Worm (Caenorhabditis elegans): ENCODE results near the gene nekl-3.

Gene nekl-3

DNA sequence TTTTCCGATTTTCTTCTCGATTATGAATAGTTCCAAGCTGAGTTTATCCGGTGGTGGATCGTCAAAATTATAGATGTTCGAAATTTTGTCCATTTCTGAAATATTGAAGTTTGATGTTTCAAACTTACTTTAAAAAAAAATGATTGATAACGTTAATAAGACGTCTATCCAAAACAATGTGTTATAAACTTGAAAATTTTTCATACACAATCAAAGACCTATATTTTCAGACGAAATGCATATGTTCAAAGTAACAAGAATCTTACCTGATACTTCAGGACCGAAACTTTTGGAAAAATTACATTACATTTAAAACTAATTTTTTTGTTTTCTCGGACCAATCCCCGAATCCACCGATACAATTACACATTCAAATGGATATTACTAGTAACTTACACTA, at the start of gene nekl-3:
nekl-3 (minus strand) TSS at position 101 of the 400 bp plus-strand sequence.
- no peak for TF ChIP-seq dao-5 (tag; optimal IDR thresholded peaks at IDR 0.05)
- no peak for TF ChIP-seq W03F9.2 (tag; optimal IDR thresholded peaks at IDR 0.05)
- no peak for TF ChIP-seq him-1 (tag; optimal IDR thresholded peaks at IDR 0.05)

DNA sequence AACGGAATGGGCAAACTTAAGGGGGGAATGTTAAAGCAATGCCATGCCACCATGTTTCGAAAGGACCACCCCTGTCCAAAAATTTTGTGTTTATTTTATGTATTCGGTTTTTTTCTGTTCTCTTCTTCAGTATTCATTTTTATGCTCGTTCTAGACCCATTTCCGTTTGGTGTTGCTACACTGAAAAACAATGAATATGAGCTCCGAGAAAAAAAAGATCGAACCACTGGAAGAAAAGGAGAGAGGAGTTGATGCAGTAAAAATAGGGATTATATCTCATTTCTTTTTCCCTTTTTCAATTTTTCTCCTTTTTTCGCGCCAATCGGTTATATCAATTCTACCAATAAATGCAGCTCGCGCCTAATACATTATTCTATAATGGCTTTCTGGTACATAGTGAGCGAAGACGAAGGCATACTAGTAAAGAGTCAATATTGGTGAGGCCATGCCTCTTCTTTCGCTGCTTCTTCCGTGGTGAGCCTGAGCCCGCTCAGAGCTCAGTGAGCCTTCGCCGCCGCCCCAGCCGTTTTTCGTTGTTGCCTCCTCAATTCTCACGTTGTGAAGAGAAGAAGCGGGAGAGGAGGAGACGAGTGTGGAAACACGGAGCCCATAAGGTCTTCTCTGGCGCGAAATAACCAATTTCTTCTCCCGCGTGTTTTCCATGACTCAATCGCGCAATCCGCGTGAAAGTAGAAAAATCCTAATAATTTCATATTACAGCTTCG, 48.9 kb upstream of the nekl-3 start:
- TF ChIP-seq W03F9.2 (tag; optimal IDR thresholded peaks at IDR 0.05) (no peak), him-1 (tag; optimal IDR thresholded peaks at IDR 0.05) (no peak), dao-5 (tag; optimal IDR thresholded peaks at IDR 0.05) (no peak)

DNA sequence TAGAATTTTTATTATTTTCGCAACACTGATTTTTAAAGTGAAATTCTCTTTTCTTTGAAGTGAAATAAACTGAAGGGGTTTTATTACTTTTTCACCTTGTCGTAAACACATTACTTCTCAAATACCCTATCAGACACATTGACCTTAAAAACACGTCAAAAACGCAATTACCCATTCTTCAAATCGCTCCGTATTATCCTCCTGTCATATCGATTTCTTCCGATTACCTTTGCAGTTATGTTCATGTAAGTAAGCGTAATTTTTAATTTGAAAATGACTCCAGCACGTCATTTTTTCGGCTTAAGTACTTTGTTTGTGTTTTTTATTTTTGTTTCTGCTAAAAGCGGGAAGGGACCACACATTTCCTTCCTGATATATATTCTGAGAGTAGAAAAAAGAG, 47.0 kb upstream of the nekl-3 start:
- TF ChIP-seq W03F9.2 (tag; optimal IDR thresholded peaks at IDR 0.05) (no peak), him-1 (tag; optimal IDR thresholded peaks at IDR 0.05) (no peak), dao-5 (tag; optimal IDR thresholded peaks at IDR 0.05) (no peak)

DNA sequence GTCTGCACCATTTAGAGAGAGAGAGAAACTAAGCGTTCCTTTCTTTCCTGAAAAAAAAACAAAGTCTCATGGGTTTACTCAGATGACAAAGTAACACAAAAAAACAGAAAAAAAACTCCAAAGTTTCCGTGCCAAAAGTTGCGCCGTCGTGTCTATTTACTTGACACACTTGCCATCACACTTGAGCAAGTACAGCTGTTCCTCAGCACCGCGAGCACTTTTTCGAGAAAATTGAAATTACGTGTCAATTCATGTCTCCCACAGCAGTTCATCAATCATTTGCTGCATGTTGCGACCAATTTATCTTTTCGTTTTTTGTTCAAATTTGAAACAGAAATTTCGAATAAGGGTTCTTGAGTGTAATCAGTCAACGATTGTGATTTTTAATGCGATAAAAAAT, 45.2 kb upstream of the nekl-3 start:
- no peak for TF ChIP-seq W03F9.2 (tag; optimal IDR thresholded peaks at IDR 0.05)
- TF ChIP-seq dao-5 (tag; optimal IDR thresholded peaks at IDR 0.05) = no peak

DNA sequence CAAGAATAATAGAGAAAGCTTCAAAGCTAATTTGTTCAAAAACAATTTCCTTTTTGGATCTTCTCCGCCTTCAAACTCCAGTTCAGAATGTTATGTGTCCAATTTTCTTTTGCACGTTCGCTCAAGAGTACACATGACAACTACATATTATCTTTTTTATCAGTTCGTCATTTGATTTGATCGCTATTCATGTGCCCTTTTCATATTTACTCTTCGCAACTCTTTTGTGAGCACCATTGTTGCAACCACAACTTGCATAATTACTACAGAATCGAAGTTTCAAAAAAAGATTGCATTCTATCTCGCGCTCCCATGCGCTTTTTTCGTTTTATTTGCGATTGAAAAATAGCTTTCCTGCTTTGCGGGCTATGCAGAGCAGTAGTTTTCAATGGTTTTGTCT, 44.0 kb upstream of the nekl-3 start:
- TF ChIP-seq him-1 (tag; optimal IDR thresholded peaks at IDR 0.05) = no peak
- no peak for TF ChIP-seq dao-5 (tag; optimal IDR thresholded peaks at IDR 0.05)
- TF ChIP-seq W03F9.2 (tag; optimal IDR thresholded peaks at IDR 0.05) = no peak

DNA sequence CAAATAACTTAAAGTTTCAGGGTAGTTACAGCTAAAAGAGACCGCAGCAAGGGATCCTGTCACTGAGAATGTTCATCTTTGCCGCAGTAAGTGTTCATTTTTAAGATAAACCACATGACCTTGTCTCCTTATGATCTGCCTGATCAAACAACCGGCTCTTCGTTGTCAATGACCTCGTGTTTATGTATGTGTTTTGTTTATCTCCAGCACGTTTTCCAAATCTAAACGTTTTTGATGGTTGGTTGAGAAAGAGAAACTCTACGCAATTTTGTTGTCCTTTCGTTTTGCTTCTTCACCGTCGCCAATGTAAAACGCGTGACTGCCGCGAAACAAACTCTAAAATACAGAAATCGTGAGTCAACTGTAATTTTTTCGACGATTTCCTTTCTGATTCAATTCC, 42.8 kb upstream of the nekl-3 start, which contains the start of gene tsct-1:
tsct-1 (plus strand) TSS at position 12 of the 400 bp plus-strand sequence.
- TF ChIP-seq him-1 (tag; optimal IDR thresholded peaks at IDR 0.05) (no peak), W03F9.2 (tag; optimal IDR thresholded peaks at IDR 0.05) (no peak), dao-5 (tag; optimal IDR thresholded peaks at IDR 0.05) (no peak)

DNA sequence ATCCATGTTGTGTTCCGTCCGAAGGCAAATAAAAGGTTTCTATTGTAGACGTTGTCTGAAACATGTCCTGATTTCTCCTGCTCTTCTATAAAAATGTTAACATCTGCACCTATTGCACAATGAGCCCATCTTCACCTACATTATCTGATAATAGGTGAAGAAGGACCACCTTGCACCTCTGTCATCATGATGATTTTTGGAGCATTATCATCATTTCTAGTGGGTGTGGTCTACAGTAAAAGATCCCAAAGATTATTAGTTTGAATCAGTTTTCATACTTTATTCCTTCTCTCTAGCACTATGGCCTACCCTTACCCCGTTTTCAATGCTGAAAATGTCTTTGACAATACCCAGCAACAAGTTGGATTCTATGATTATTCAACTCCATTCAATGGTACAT, 39.0 kb upstream of the nekl-3 start, which contains the start of gene med-1:
med-1 (plus strand) TSS at position 301 of the 400 bp plus-strand sequence.
- TF ChIP-seq W03F9.2 (tag; optimal IDR thresholded peaks at IDR 0.05) = no peak
- no peak for TF ChIP-seq dao-5 (tag; optimal IDR thresholded peaks at IDR 0.05)
- no peak for TF ChIP-seq him-1 (tag; optimal IDR thresholded peaks at IDR 0.05)

DNA sequence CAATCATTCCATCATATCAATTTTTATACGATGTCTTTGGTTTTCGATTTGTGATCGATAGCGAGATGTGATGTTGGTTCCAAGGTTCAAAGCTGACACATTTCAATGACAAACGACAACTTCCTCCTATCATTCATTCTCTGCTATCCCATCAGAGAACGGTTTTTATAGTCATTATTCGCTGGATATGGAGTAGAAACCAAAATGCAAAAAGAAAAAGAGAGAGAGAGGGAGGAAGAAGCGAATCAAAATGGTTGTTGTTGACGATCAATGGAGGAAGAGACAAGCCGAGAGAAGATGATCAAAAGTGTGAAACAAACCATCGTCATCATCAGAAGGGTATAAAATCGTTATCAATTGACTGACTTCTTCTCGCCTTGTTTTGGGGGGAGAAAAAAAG, 34.1 kb upstream of the nekl-3 start, which contains the start of gene T24D3.2:
T24D3.2 (plus strand) TSS at position 304 of the 400 bp plus-strand sequence.
- TF ChIP-seq dao-5 (tag; optimal IDR thresholded peaks at IDR 0.05) (no peak), him-1 (tag; optimal IDR thresholded peaks at IDR 0.05) (no peak)

DNA sequence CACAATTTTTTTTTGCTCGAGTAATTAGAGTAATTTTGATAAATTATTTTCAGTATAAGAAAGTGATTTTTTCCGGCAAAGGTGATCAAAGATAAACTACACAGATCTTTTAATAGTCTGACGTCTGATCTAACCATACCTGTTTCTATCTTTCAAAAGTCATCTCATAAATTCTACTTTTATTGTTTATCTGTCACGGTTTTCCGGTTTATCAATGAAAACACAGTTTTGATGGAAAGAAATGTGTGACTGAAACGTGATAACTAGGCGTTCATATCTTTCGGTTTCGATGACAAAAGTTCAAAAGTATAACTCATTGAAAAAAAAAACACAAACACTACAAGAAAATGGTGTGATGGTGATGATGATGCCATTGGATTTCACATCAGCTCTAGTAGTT, 31.3 kb upstream of the nekl-3 start:
- no peak for TF ChIP-seq him-1 (tag; optimal IDR thresholded peaks at IDR 0.05)
- TF ChIP-seq W03F9.2 (tag; optimal IDR thresholded peaks at IDR 0.05) = no peak
- no peak for TF ChIP-seq dao-5 (tag; optimal IDR thresholded peaks at IDR 0.05)

DNA sequence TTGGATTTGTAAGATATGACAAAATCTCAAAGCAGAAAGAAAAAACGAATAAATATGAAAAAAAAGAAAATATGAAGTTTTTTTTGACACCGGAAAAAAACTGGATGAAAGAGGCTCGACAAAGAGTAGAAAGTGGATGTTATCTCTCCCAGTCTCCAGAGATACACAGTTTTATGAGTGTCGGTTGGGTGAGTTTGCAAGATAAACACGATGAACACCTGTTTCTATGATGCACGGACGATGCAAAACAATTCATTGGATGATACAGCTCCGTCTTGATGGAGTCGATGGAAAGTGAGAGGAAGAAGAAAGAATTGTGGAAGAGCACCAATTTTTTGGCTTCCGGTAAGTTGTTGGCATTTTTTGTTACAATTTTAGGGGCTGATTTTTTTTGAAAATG, 24.6 kb upstream of the nekl-3 start:
- no peak for TF ChIP-seq him-1 (tag; optimal IDR thresholded peaks at IDR 0.05)
- TF ChIP-seq dao-5 (tag; optimal IDR thresholded peaks at IDR 0.05) = no peak
- TF ChIP-seq W03F9.2 (tag; optimal IDR thresholded peaks at IDR 0.05) = no peak

DNA sequence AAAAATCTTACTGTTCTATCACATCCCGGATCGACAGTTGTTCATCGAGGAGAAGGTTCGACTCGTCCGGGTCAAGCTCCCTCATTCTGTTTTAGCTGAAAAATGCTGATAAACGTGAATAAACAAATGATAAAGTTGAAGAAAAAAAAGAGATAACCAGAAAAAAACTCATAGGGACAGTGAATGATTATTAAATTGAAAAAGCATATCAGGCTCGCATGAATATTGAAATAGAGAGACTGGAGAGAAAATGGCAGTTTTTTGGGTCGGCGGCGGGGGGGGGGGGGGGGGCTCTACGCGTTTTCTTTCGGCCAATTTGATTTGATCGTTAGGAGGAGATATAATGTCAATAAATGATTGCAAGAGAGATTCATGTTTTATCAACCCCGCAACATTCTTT, 22.7 kb upstream of the nekl-3 start, which contains the start of gene lin-2:
lin-2 (minus strand) TSS at position 101 of the 400 bp plus-strand sequence.
- TF ChIP-seq W03F9.2 (tag; optimal IDR thresholded peaks at IDR 0.05) = no peak
- no peak for TF ChIP-seq dao-5 (tag; optimal IDR thresholded peaks at IDR 0.05)
- no peak for TF ChIP-seq him-1 (tag; optimal IDR thresholded peaks at IDR 0.05)

DNA sequence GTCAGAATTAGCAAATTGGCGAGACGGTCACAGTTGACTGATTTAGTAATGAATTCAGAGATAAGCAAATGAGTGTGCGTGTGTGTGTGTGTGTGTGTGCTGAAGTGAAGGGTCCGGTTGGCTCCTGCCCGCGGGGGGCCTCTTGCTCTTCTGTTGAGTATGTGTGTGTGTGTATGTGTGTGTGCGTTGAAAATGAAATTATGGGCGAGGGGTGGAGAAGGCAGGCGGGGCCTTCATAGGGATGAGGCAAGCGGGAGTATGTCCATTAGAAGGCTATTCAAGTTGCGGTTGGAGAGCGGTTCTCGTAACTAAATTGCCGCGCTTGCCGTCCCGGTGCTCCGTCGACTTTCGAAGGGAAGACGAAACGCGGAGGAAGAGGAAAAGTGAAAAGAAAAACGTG, 16.0 kb upstream of the nekl-3 start:
- TF ChIP-seq W03F9.2 (tag; optimal IDR thresholded peaks at IDR 0.05) (no peak), him-1 (tag; optimal IDR thresholded peaks at IDR 0.05) (no peak), dao-5 (tag; optimal IDR thresholded peaks at IDR 0.05) (no peak)

DNA sequence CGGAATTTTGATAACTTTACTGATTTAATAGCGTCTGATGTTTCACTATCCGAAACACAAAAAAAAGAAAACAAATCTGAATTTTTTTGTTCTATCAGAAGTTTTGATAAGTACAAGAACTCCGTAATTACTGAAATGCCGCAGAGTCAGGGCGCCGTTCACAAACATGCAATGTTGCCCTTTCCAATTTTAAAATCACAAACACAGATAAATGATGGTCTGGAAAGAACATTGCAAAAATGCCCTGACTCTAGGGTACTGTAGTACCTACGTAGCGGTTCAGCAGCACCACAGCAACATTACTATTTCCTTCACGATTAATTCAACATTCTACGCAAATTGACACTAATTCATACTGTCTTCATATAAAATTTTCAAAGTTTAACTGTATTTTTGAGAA, 15.3 kb upstream of the nekl-3 start:
- no peak for TF ChIP-seq dao-5 (tag; optimal IDR thresholded peaks at IDR 0.05)
- no peak for TF ChIP-seq him-1 (tag; optimal IDR thresholded peaks at IDR 0.05)
- no peak for TF ChIP-seq W03F9.2 (tag; optimal IDR thresholded peaks at IDR 0.05)

DNA sequence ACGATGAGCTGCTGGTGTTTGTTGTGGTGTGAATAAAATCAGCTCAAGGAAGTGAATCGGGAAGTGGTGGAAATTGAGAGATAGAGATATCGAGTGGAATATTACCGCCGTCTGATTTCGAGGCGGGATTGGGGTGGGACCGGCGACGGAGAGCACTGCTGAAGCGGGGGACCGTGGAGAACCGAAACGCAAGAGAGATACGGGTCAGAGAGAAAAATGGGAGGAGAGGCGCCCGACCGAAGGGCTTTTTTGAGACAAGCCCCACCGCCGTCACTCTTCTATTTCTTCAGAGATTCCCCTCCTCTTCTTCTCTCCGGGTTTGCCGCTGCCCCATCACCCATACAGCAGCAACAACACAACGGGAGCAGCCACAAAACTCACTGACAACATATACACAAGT, 14.8 kb upstream of the nekl-3 start:
- TF ChIP-seq dao-5 (tag; optimal IDR thresholded peaks at IDR 0.05) (no peak), W03F9.2 (tag; optimal IDR thresholded peaks at IDR 0.05) (no peak)

DNA sequence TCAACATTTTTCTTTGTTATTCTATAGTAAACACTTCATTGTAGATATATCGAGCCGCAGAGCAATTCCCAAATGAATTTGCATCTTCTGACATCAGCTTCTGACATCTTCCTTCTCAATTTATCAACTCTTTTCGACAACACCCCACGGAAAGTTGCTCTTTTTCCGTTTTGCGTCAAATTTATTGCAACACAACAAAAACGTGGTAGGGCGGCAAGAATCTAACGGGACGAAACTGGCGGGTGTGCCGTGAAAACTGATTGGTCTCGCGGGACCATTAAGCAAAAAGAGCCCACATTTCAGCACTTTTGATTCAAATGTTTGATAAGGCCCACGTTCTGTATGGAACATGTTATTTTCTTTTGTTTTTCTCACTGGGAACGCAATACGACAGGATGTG, 13.4 kb upstream of the nekl-3 start:
- TF ChIP-seq him-1 (tag; optimal IDR thresholded peaks at IDR 0.05) (no peak), dao-5 (tag; optimal IDR thresholded peaks at IDR 0.05) (no peak), W03F9.2 (tag; optimal IDR thresholded peaks at IDR 0.05) (no peak)
